Fruit fly (Drosophila melanogaster) whole organism, wandering third instar larva: ENCODE results near the gene Sec61alpha.

Source experiments
- CG32264 ChIP-seq: fragments of 200-800 bp; sonication (Bioruptor generic); optimal IDR thresholded peaks from 2 replicates; lab custom pipeline; 2016; ENCODE audit warnings: missing biosample characterization, missing genetic modification characterization
- Dfd ChIP-seq: fragments of >200 bp; optimal IDR thresholded peaks from 2 replicates; lab custom pipeline; 2017; ENCODE audit warnings: missing biosample characterization, missing genetic modification characterization
- OdsH ChIP-seq: fragments of 200-800 bp; sonication (Bioruptor generic); optimal IDR thresholded peaks from 2 replicates; lab custom pipeline; 2016; ENCODE audit warnings: missing biosample characterization, mild to moderate bottlenecking, missing genetic modification characterization
- Sp1 ChIP-seq: fragments of 200-800 bp; sonication (Bioruptor generic); optimal IDR thresholded peaks from 3 replicates; lab custom pipeline; 2019; ENCODE audit warnings: missing biosample characterization, mild to moderate bottlenecking, missing genetic modification characterization, moderate library complexity
- Vsx2 ChIP-seq: fragments of 200-300, 225-300 bp; sonication (Bioruptor generic); optimal IDR thresholded peaks from 2 replicates; lab custom pipeline; 2018; ENCODE audit warnings: missing biosample characterization, missing genetic modification characterization; ENCODE audit not compliant: partially characterized antibody
- br ChIP-seq: fragments of 200-800 bp; sonication (Bioruptor generic); optimal IDR thresholded peaks from 2 replicates; lab custom pipeline; 2016; ENCODE audit warnings: missing biosample characterization, missing genetic modification characterization
- fru ChIP-seq: fragments of 200-800 bp; sonication (Bioruptor generic); optimal IDR thresholded peaks from 3 replicates; lab custom pipeline; 2016; ENCODE audit warnings: missing biosample characterization, mild to moderate bottlenecking, missing genetic modification characterization
- h ChIP-seq: fragments of 200-800 bp; sonication (Bioruptor generic); optimal IDR thresholded peaks from 3 replicates; lab custom pipeline; 2016; ENCODE audit warnings: missing biosample characterization, mild to moderate bottlenecking, missing genetic modification characterization
- sage ChIP-seq: fragments of 200-800 bp; sonication (Bioruptor generic); optimal IDR thresholded peaks from 2 replicates; lab custom pipeline; 2016; ENCODE audit warnings: missing biosample characterization, mild to moderate bottlenecking, missing genetic modification characterization
- sv ChIP-seq: fragments of 200-800 bp; sonication (Bioruptor generic); optimal IDR thresholded peaks from 3 replicates; lab custom pipeline; 2016; ENCODE audit warnings: missing biosample characterization, missing genetic modification characterization

- no peak for TF ChIP-seq Dfd (GFP tag; lab: Kevin White, UChicago)
- TF ChIP-seq OdsH = no peak
- no peak for TF ChIP-seq CG32264 (GFP tag; lab: Kevin White, UChicago)
- TF ChIP-seq Sp1 (GFP tag; lab: Kevin White, UChicago) = no peak
- no peak for TF ChIP-seq br
- no peak for TF ChIP-seq sv (GFP tag; lab: Kevin White, UChicago)
- TF ChIP-seq h (GFP tag; lab: Kevin White, UChicago) = no peak
- no peak for TF ChIP-seq sage (GFP tag; lab: Kevin White, UChicago)
- TF ChIP-seq Vsx2 (GFP tag; lab: Kevin White, UChicago) = no peak
- no peak for TF ChIP-seq fru (GFP tag; lab: Kevin White, UChicago)
These were observed 20.4 kb upstream of the Sec61alpha start for dm6 chr2L:6500648-6501325.
